Worm (Caenorhabditis elegans) whole organism, early embryonic: ENCODE data around the gene unc-51.

Experiments
- B0310.2 ChIP-seq: sonication (generic microtip); optimal IDR thresholded peaks from 2 replicates; lab custom pipeline; 2016; ENCODE audit warnings: mild to moderate bottlenecking, missing genetic modification characterization, missing compliant biosample characterization
- aly-1 ChIP-seq: sonication (generic microtip); optimal IDR thresholded peaks from 2 replicates; lab custom pipeline; 2016; ENCODE audit warnings: missing genetic modification characterization, missing compliant biosample characterization
- ama-1 ChIP-seq: fragments of 150-350 bp; optimal IDR thresholded peaks from 2 replicates; lab custom pipeline; 2014
- ceh-13 ChIP-seq: fragments of 200-800 bp; sonication (Bioruptor generic); optimal IDR thresholded peaks from 2 replicates; lab custom pipeline; 2018; ENCODE audit warnings: mild to moderate bottlenecking, missing genetic modification characterization, missing compliant biosample characterization
- flt-1 ChIP-seq: fragments of 200-800 bp; sonication (Bioruptor generic); IDR thresholded peaks from 2 replicates; pipeline ENCODE4 v1.3.6; 2022; ENCODE audit warnings: missing genetic modification characterization, missing compliant biosample characterization
- pes-1 ChIP-seq: fragments of 200-800 bp; sonication (Bioruptor generic); IDR thresholded peaks from 2 replicates; pipeline ENCODE4 v1.3.6; 2022; ENCODE audit warnings: missing genetic modification reagents, missing genetic modification characterization, missing compliant biosample characterization
- sea-1 ChIP-seq: fragments of 200-800 bp; sonication (Bioruptor generic); conservative IDR thresholded peaks from 2 replicates; pipeline ENCODE4 v1.3.6; 2022; ENCODE audit warnings: missing genetic modification characterization, missing compliant biosample characterization
- tra-4 ChIP-seq: sonication (generic microtip); optimal IDR thresholded peaks from 2 replicates; lab custom pipeline; 2017; ENCODE audit warnings: missing genetic modification characterization, missing compliant biosample characterization

- TF ChIP-seq pes-1 (GFP tag; lab: Robert Waterston, UW) = no peak
- no peak for TF ChIP-seq B0310.2 (tag; lab: Kevin White, UChicago)
- no peak for TF ChIP-seq ama-1 (lab: Kevin White, UChicago)
- no peak for TF ChIP-seq flt-1
- TF ChIP-seq ceh-13 (GFP tag; lab: Kevin White, UChicago) = no peak
- no peak for TF ChIP-seq aly-1
- no peak for TF ChIP-seq sea-1 (GFP tag; lab: Robert Waterston, UW)
- no peak for TF ChIP-seq tra-4 (tag; lab: Kevin White, UChicago)
Measured at ce11 chrV:20007470-20007869, 3.2 kb upstream of the unc-51 start, which contains the start of gene Y60A3A.23.
